Worm (Caenorhabditis elegans): ENCODE results near the gene F47B10.3.

The F47B10.3 gene

ce11 chrX:10883203-10883602 is 8.8 kb upstream of the F47B10.3 start, which contains the start of gene T21E8.7:
Gene T21E8.7, plus strand, starts transcription at chrX:10883503.
- TF ChIP-seq hlh-15 (tag; optimal IDR thresholded peaks at IDR 0.05), result no peak
- TF ChIP-seq nhr-11 (tag; optimal IDR thresholded peaks at IDR 0.05), result no peak
- no peak for TF ChIP-seq ceh-14 (tag; optimal IDR thresholded peaks at IDR 0.05)
- TF ChIP-seq ama-1 (optimal IDR thresholded peaks at IDR 0.05), result no peak
- no peak for TF ChIP-seq ceh-2 (tag; optimal IDR thresholded peaks at IDR 0.05)
- no peak for TF ChIP-seq odd-2 (tag; optimal IDR thresholded peaks at IDR 0.05)

ce11 chrX:10885872-10886271 is 6.1 kb upstream of the F47B10.3 start, which contains the start of gene T21E8.5:
Gene T21E8.5, plus strand, starts transcription at chrX:10886172.
- TF ChIP-seq rnt-1 (tag; optimal IDR thresholded peaks at IDR 0.05) (no peak), unc-3 (GFP tag; conservative IDR thresholded peaks at IDR 0.05) (no peak), unc-3 (tag; optimal IDR thresholded peaks at IDR 0.05) (no peak), sox-4 (tag; optimal IDR thresholded peaks at IDR 0.05) (no peak), fkh-6 (tag; optimal IDR thresholded peaks at IDR 0.05) (no peak), pax-1 (tag; optimal IDR thresholded peaks at IDR 0.05) (no peak), eyg-1 (tag; optimal IDR thresholded peaks at IDR 0.05) (no peak), gmeb-2 (tag; optimal IDR thresholded peaks at IDR 0.05) (no peak), ceh-30 (tag; optimal IDR thresholded peaks at IDR 0.05) (no peak), ttx-3 (tag; optimal IDR thresholded peaks at IDR 0.05) (no peak), pqm-1 (tag; optimal IDR thresholded peaks at IDR 0.05) (no peak), elt-2 (tag; optimal IDR thresholded peaks at IDR 0.05) (no peak), pat-9 (tag; optimal IDR thresholded peaks at IDR 0.05) (no peak), che-1 (tag; optimal IDR thresholded peaks at IDR 0.05) (no peak), Y22D7AL.16 (tag; optimal IDR thresholded peaks at IDR 0.05) (no peak), fax-1 (tag; optimal IDR thresholded peaks at IDR 0.05) (no peak), lin-11 (tag; optimal IDR thresholded peaks at IDR 0.05) (no peak), ceh-9 (tag; optimal IDR thresholded peaks at IDR 0.05) (no peak), pha-4 (tag; optimal IDR thresholded peaks at IDR 0.05) (no peak), ref-2 (tag; optimal IDR thresholded peaks at IDR 0.05) (no peak)

ce11 chrX:10888201-10888600 is 3.8 kb upstream of the F47B10.3 start, which contains the start of gene F47B10.6:
Gene F47B10.6, plus strand, starts transcription at chrX:10888501.
- no peak for TF ChIP-seq ztf-16 (tag; optimal IDR thresholded peaks at IDR 0.05)
- no peak for TF ChIP-seq ceh-9 (tag; optimal IDR thresholded peaks at IDR 0.05)
- no peak for TF ChIP-seq ceh-31 (tag; optimal IDR thresholded peaks at IDR 0.05)
- TF ChIP-seq elt-4 (tag; optimal IDR thresholded peaks at IDR 0.05), result no peak
- TF ChIP-seq nfya-1 (tag; optimal IDR thresholded peaks at IDR 0.05), result no peak
- no peak for TF ChIP-seq ceh-48 (tag; optimal IDR thresholded peaks at IDR 0.05)
- TF ChIP-seq ceh-24 (tag; optimal IDR thresholded peaks at IDR 0.05), result no peak
- no peak for TF ChIP-seq fax-1 (tag; optimal IDR thresholded peaks at IDR 0.05)
- TF ChIP-seq pqm-1 (tag; optimal IDR thresholded peaks at IDR 0.05), result no peak
- TF ChIP-seq fkh-10 (GFP tag; optimal IDR thresholded peaks at IDR 0.05), result no peak
- TF ChIP-seq hlh-6 (tag; optimal IDR thresholded peaks at IDR 0.05), result no peak

ce11 chrX:10890456-10890855 is 1.5 kb upstream of the F47B10.3 start, which contains the start of gene F47B10.5:
Gene F47B10.5, minus strand, starts transcription at chrX:10890556.
- TF ChIP-seq C08G9.2 (tag; optimal IDR thresholded peaks at IDR 0.05) (no peak), F13H6.1 (tag; optimal IDR thresholded peaks at IDR 0.05) (no peak), ceh-18 (tag; optimal IDR thresholded peaks at IDR 0.05) (no peak), odd-2 (tag; optimal IDR thresholded peaks at IDR 0.05) (no peak), zip-5 (tag; optimal IDR thresholded peaks at IDR 0.05) (no peak), eyg-1 (tag; optimal IDR thresholded peaks at IDR 0.05) (no peak), hlh-8 (tag; optimal IDR thresholded peaks at IDR 0.05) (no peak), nfya-1 (tag; optimal IDR thresholded peaks at IDR 0.05) (no peak), nhr-11 (tag; optimal IDR thresholded peaks at IDR 0.05) (no peak), ceh-2 (tag; optimal IDR thresholded peaks at IDR 0.05) (no peak), ceh-19 (GFP tag; optimal IDR thresholded peaks at IDR 0.05) (no peak), ceh-48 (tag; optimal IDR thresholded peaks at IDR 0.05) (no peak), elt-4 (tag; optimal IDR thresholded peaks at IDR 0.05) (no peak), ceh-24 (tag; optimal IDR thresholded peaks at IDR 0.05) (no peak), hlh-6 (tag; optimal IDR thresholded peaks at IDR 0.05) (no peak), pros-1 (tag; optimal IDR thresholded peaks at IDR 0.05) (no peak), fax-1 (tag; optimal IDR thresholded peaks at IDR 0.05) (no peak), pat-9 (tag; optimal IDR thresholded peaks at IDR 0.05) (no peak), hlh-30 (tag; optimal IDR thresholded peaks at IDR 0.05; ENCODE audit: insufficient read depth) (no peak)
